Worm (Caenorhabditis elegans) whole organism, midembryonic: ENCODE data around the gene Y60A3A.24.

Source experiments
- T22C8.4 ChIP-seq: fragments of 200-800 bp; sonication (Bioruptor generic); IDR thresholded peaks from 2 replicates; pipeline ENCODE4 v1.3.6; 2022; ENCODE audit warnings: missing genetic modification characterization, missing compliant biosample characterization
- cog-1 ChIP-seq: sonication (generic microtip); optimal IDR thresholded peaks from 2 replicates; lab custom pipeline; 2016; ENCODE audit warnings: missing genetic modification characterization, missing compliant biosample characterization
- flt-1 ChIP-seq: fragments of 200-800 bp; sonication (Bioruptor generic); IDR thresholded peaks from 2 replicates; pipeline ENCODE4 v1.3.6; 2022; ENCODE audit warnings: missing genetic modification characterization, missing compliant biosample characterization
- klf-2 ChIP-seq: fragments of 200-800 bp; sonication (Bioruptor generic); conservative IDR thresholded peaks from 2 replicates; pipeline ENCODE4 v1.3.6; 2022; ENCODE audit warnings: missing genetic modification reagents, missing genetic modification characterization, missing compliant biosample characterization
- med-1 ChIP-seq: sonication (generic microtip); optimal IDR thresholded peaks from 2 replicates; lab custom pipeline; 2017; ENCODE audit warnings: missing genetic modification characterization, mild to moderate bottlenecking, missing compliant biosample characterization, antibody characterized with exemption, missing genetic modification reagents; ENCODE audit not compliant: insufficient read depth
- ref-1 ChIP-seq: fragments of 200-800 bp; sonication (Bioruptor generic); conservative IDR thresholded peaks from 2 replicates; pipeline ENCODE4 v1.3.6; 2022; ENCODE audit warnings: missing genetic modification reagents, missing genetic modification characterization, missing compliant biosample characterization
- tab-1 ChIP-seq: fragments of 200-800 bp; sonication (Bioruptor generic); IDR thresholded peaks from 2 replicates; pipeline ENCODE4 v1.3.6; 2022; ENCODE audit warnings: missing genetic modification characterization, missing compliant biosample characterization
- ztf-23 ChIP-seq: fragments of 200-800 bp; sonication (Bioruptor generic); IDR thresholded peaks from 2 replicates; pipeline ENCODE4 v1.3.6; 2022; ENCODE audit warnings: missing genetic modification reagents, missing genetic modification characterization, missing compliant biosample characterization
- ztf-29 ChIP-seq: fragments of 200-800 bp; sonication (Bioruptor generic); IDR thresholded peaks from 2 replicates; pipeline ENCODE4 v1.3.6; 2022; ENCODE audit warnings: missing genetic modification reagents, missing genetic modification characterization, missing compliant biosample characterization

DNA sequence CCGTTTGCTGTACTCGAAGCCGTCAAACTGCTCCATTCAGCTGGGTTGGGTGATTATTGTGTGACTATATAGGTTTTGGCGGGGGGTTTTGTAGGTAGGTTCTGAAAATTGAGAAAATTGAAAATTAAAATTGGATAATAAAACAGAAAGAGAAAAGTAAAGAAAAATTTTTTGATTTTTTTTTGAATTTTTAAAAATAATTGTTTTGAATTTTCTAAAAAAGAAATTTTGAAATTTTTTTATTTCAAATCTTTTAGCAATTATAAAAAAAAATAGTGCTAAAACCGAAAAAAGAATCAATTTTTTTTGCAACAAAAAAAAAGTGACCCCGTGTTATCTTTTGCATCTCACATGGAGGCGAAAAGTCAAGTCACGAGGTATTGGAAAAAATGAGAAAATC is 22.7 kb upstream of the Y60A3A.24 start, which contains the start of gene unc-51:
- no peak for TF ChIP-seq ref-1 (GFP tag; lab: Robert Waterston, UW)
- no peak for TF ChIP-seq ztf-23
- no peak for TF ChIP-seq med-1
- TF ChIP-seq flt-1 (GFP tag; lab: Robert Waterston, UW): no peak
- no peak for TF ChIP-seq tab-1 (GFP tag; lab: Robert Waterston, UW)
- TF ChIP-seq klf-2 (GFP tag; lab: Robert Waterston, UW): no peak
- TF ChIP-seq cog-1 (tag; lab: Kevin White, UChicago): no peak
- TF ChIP-seq ztf-29: no peak
- TF ChIP-seq T22C8.4: no peak
